Worm (Caenorhabditis elegans): ENCODE measurements around the gene M117.3.

Gene M117.3

ce11 chrIV:11813901-11814300 is 8.1 kb upstream of the M117.3 start, which contains the start of gene M117.1:
Gene M117.1 (plus strand): TSS chrIV:11814247.
- TF ChIP-seq blmp-1 (tag; optimal IDR thresholded peaks at IDR 0.05) (peak; percentile 13), lin-14 (GFP tag; optimal IDR thresholded peaks at IDR 0.05) (peak; percentile 53), C34B4.2 (tag; optimal IDR thresholded peaks at IDR 0.05) (no peak), rnt-1 (tag; optimal IDR thresholded peaks at IDR 0.05) (peak; percentile 4), lin-13 (GFP tag; optimal IDR thresholded peaks at IDR 0.05) (no peak), fkh-4 (tag; optimal IDR thresholded peaks at IDR 0.05; ENCODE audit: borderline replicate concordance) (no peak), tbx-2 (tag; optimal IDR thresholded peaks at IDR 0.05) (peak; percentile 13)

ce11 chrIV:11820067-11820913 is 1.7 kb upstream of the M117.3 start:
- no peak for TF ChIP-seq hlh-4 (tag; optimal IDR thresholded peaks at IDR 0.05)
- peak; percentile 81 for TF ChIP-seq ama-1 (optimal IDR thresholded peaks at IDR 0.05)
- TF ChIP-seq elt-3 (tag; optimal IDR thresholded peaks at IDR 0.05): no peak
- TF ChIP-seq alr-1 (tag; optimal IDR thresholded peaks at IDR 0.05; ENCODE audit: borderline replicate concordance): no peak
- no peak for TF ChIP-seq tbx-2 (tag; optimal IDR thresholded peaks at IDR 0.05)
- no peak for TF ChIP-seq efl-1 (optimal IDR thresholded peaks at IDR 0.05)
- peak in 1 of 2 experiments; percentile 67 for TF ChIP-seq efl-1 (GFP tag; optimal IDR thresholded peaks at IDR 0.05 in 1 of 2)
- peak; percentile 27 for TF ChIP-seq nhr-90 (tag; optimal IDR thresholded peaks at IDR 0.05; ENCODE audit: poor library complexity)
- TF ChIP-seq skn-1 (tag; optimal IDR thresholded peaks at IDR 0.05): no peak
- no peak for TF ChIP-seq pqm-1 (tag; optimal IDR thresholded peaks at IDR 0.05)
- no peak for TF ChIP-seq sptf-1 (tag; optimal IDR thresholded peaks at IDR 0.05)
- peak; percentile 13 for TF ChIP-seq sox-4 (tag; optimal IDR thresholded peaks at IDR 0.05)
- peak; percentile 22 for TF ChIP-seq pax-3 (tag; optimal IDR thresholded peaks at IDR 0.05)
- TF ChIP-seq ceh-88 (GFP tag; IDR thresholded peaks at IDR 0.05): no peak
- TF ChIP-seq ztf-11 (tag; optimal IDR thresholded peaks at IDR 0.05): no peak
- no peak for TF ChIP-seq isw-1 (GFP tag; IDR thresholded peaks at IDR 0.05)
- TF ChIP-seq lsy-2 (tag; optimal IDR thresholded peaks at IDR 0.05): peak in 1 of 2 experiments; percentile 22
- TF ChIP-seq Y116A8C.19 (tag; optimal IDR thresholded peaks at IDR 0.05; ENCODE audit: borderline replicate concordance): no peak
- TF ChIP-seq nhr-71 (tag; optimal IDR thresholded peaks at IDR 0.05): peak; percentile 22
- no peak for TF ChIP-seq fkh-10 (GFP tag; optimal IDR thresholded peaks at IDR 0.05)
- TF ChIP-seq nhr-85 (tag): peak; percentile 50

- TF ChIP-seq unc-30 (tag; optimal IDR thresholded peaks at IDR 0.05) (no peak), blmp-1 (tag; optimal IDR thresholded peaks at IDR 0.05) (peak; percentile 17), lsy-2 (tag; optimal IDR thresholded peaks at IDR 0.05) (peak; percentile 44 to 80), fkh-10 (GFP tag; optimal IDR thresholded peaks at IDR 0.05) (no peak), fkh-8 (tag; optimal IDR thresholded peaks at IDR 0.05) (peak; percentile 21), efl-1 (optimal IDR thresholded peaks at IDR 0.05) (peak; percentile 79 to 89), efl-1 (GFP tag; optimal IDR thresholded peaks at IDR 0.05 in 1 of 2) (peak; percentile 90 to 98), lin-15B (tag; optimal IDR thresholded peaks at IDR 0.05) (peak; percentile 41), nhr-71 (tag; optimal IDR thresholded peaks at IDR 0.05) (peak; percentile 48), fos-1 (tag; optimal IDR thresholded peaks at IDR 0.05) (peak; percentile 10), unc-62 (GFP tag; optimal IDR thresholded peaks at IDR 0.05) (no peak), pax-3 (tag; optimal IDR thresholded peaks at IDR 0.05) (peak; percentile 38), isw-1 (GFP tag; IDR thresholded peaks at IDR 0.05) (peak; percentile 46; the same call in 1 of the 2 replicates), mep-1 (tag; optimal IDR thresholded peaks at IDR 0.05) (peak; percentile 35), lin-13 (GFP tag; optimal IDR thresholded peaks at IDR 0.05) (peak; percentile 48), dpl-1 (GFP tag; optimal IDR thresholded peaks at IDR 0.05) (peak; percentile 87 to 93 (median 89)), nhr-76 (tag; optimal IDR thresholded peaks at IDR 0.05) (no peak), ceh-8 (GFP tag; optimal IDR thresholded peaks at IDR 0.05) (no peak), snu-23 (GFP tag; optimal IDR thresholded peaks at IDR 0.05) (peak; percentile 57), xbp-1 (tag; optimal IDR thresholded peaks at IDR 0.05) (peak; percentile 52), snpc-4 (tag; optimal IDR thresholded peaks at IDR 0.05) (no peak), C16A3.4 (tag; optimal IDR thresholded peaks at IDR 0.05) (peak; percentile 49), swsn-7 (tag; optimal IDR thresholded peaks at IDR 0.05) (peak; percentile 55), nhr-77 (tag; optimal IDR thresholded peaks at IDR 0.05) (peak; percentile 1), dsc-1 (tag; optimal IDR thresholded peaks at IDR 0.05) (peak; percentile 23), F16B12.6 (tag; optimal IDR thresholded peaks at IDR 0.05) (peak; percentile 3), tlp-1 (tag; optimal IDR thresholded peaks at IDR 0.05) (no peak), ces-1 (GFP tag; optimal IDR thresholded peaks at IDR 0.05) (no peak), egl-27 (tag; optimal IDR thresholded peaks at IDR 0.05) (no peak), mef-2 (tag; optimal IDR thresholded peaks at IDR 0.05) (no peak), nhr-85 (tag) (peak; percentile 47)
These were observed 448 bp downstream of the M117.3 start for ce11 chrIV:11822454-11822853.

Data from whole organism, L1 larva.